Worm (Caenorhabditis elegans): ENCODE data around the gene W04G3.12.

DNA sequence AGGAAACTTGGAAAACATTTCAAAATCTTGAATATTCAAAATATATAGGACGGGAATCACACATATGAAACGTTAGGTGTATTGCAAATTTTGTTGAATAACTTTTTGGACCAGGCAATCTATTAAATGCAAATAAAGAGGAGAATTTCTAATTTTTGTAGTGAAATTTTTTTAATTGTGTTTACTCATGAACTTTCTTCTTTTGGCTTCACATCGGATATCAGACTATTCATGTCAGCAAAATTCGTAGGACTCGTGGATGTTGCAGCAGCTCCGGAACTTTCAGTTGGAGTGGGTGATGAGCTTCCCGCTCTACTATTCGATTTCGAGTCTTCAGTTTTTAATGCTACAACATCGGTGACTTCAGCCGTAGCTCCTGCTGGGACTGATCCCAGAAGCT lies 45.8 kb upstream of the W04G3.12 start:
- TF ChIP-seq nhr-77 (tag; optimal IDR thresholded peaks at IDR 0.05) (no peak), ceh-28 (tag; optimal IDR thresholded peaks at IDR 0.05) (no peak), ZK546.5 (tag; optimal IDR thresholded peaks at IDR 0.05) (no peak), ztf-11 (tag; optimal IDR thresholded peaks at IDR 0.05) (no peak), nhr-237 (tag; optimal IDR thresholded peaks at IDR 0.05) (no peak), lin-39 (tag; optimal IDR thresholded peaks at IDR 0.05) (no peak), nhr-76 (tag; optimal IDR thresholded peaks at IDR 0.05) (no peak), ama-1 (optimal IDR thresholded peaks at IDR 0.05) (no peak), zag-1 (tag; optimal IDR thresholded peaks at IDR 0.05) (no peak), unc-62 (GFP tag; optimal IDR thresholded peaks at IDR 0.05) (no peak), aly-2 (tag; optimal IDR thresholded peaks at IDR 0.05) (no peak), unc-39 (tag; optimal IDR thresholded peaks at IDR 0.05) (no peak), ztf-4 (tag; optimal IDR thresholded peaks at IDR 0.05) (no peak)

Data from whole organism, L3 larva.